Worm (Caenorhabditis elegans) whole organism, mixed stage, embryonic: ENCODE data around the gene F39B3.3.
"Not testable (repeated sequence)": the region's sequence is repeated elsewhere in the genome, so short reads cannot be mapped to it uniquely, and the experiment has no call there.

Source experiments
- M03D4.4 ChIP-seq: sonication (generic microtip); optimal IDR thresholded peaks from 2 replicates; lab custom pipeline; 2017; ENCODE audit warnings: mild to moderate bottlenecking, missing genetic modification characterization, missing compliant biosample characterization
- bed-3 ChIP-seq: fragments of 200-800 bp; sonication (Bioruptor generic); optimal IDR thresholded peaks from 3 replicates; lab custom pipeline; 2018; ENCODE audit warnings: mild to moderate bottlenecking, missing genetic modification characterization, moderate library complexity, missing compliant biosample characterization
- blmp-1 ChIP-seq: fragments of 150-350 bp; optimal IDR thresholded peaks from 2 replicates; lab custom pipeline; 2014; ENCODE audit warnings: missing biosample characterization, missing genetic modification characterization
- ceh-39 ChIP-seq: fragments of 150-350 bp; optimal IDR thresholded peaks from 2 replicates; lab custom pipeline; 2014; ENCODE audit warnings: missing biosample characterization, missing genetic modification characterization
- ceh-43 ChIP-seq: fragments of 200-800 bp; sonication (Bioruptor generic); optimal IDR thresholded peaks from 2 replicates; lab custom pipeline; 2018; ENCODE audit warnings: mild to moderate bottlenecking, missing genetic modification characterization, moderate library complexity, missing compliant biosample characterization
- ceh-83 ChIP-seq: fragments of 200-800 bp; sonication (Bioruptor generic); optimal IDR thresholded peaks from 2 replicates; lab custom pipeline; 2018; ENCODE audit warnings: mild to moderate bottlenecking, missing genetic modification characterization, missing compliant biosample characterization
- ces-1 ChIP-seq: fragments of 150-350 bp; optimal IDR thresholded peaks from 2 replicates; lab custom pipeline; 2014; ENCODE audit warnings: missing biosample characterization, missing genetic modification reagents, missing genetic modification characterization
- cnd-1 ChIP-seq: fragments of 200-800 bp; sonication (Bioruptor generic); optimal IDR thresholded peaks from 2 replicates; lab custom pipeline; 2018; ENCODE audit warnings: mild to moderate bottlenecking, missing genetic modification characterization, missing compliant biosample characterization
- elt-1 ChIP-seq: sonication (generic microtip); optimal IDR thresholded peaks from 2 replicates; lab custom pipeline; 2017; ENCODE audit warnings: missing genetic modification characterization, mild to moderate bottlenecking, missing compliant biosample characterization, antibody characterized with exemption, moderate library complexity, borderline replicate concordance; ENCODE audit not compliant: insufficient read depth
- elt-3 ChIP-seq: fragments of 150-350 bp; optimal IDR thresholded peaks from 2 replicates; lab custom pipeline; 2014; ENCODE audit warnings: missing biosample characterization, missing genetic modification characterization
- flh-1 ChIP-seq: fragments of 200-800 bp; sonication (Bioruptor generic); optimal IDR thresholded peaks from 2 replicates; lab custom pipeline; 2018; ENCODE audit warnings: mild to moderate bottlenecking, missing genetic modification characterization, moderate library complexity, missing compliant biosample characterization
- ham-2 ChIP-seq: fragments of 200-800 bp; sonication (Bioruptor generic); optimal IDR thresholded peaks from 2 replicates; lab custom pipeline; 2018; ENCODE audit warnings: mild to moderate bottlenecking, missing genetic modification characterization, missing compliant biosample characterization
- hlh-1 ChIP-seq: fragments of 150-350 bp; optimal IDR thresholded peaks from 2 replicates; lab custom pipeline; 2014; ENCODE audit warnings: missing biosample characterization, missing genetic modification reagents, missing genetic modification characterization
- lin-13 ChIP-seq: fragments of 150-350 bp; optimal IDR thresholded peaks from 2 replicates; lab custom pipeline; 2014; ENCODE audit warnings: missing biosample characterization, missing genetic modification characterization
- lin-32 ChIP-seq: fragments of 200-800 bp; sonication (Bioruptor generic); optimal IDR thresholded peaks from 2 replicates; lab custom pipeline; 2018; ENCODE audit warnings: mild to moderate bottlenecking, missing genetic modification characterization, missing compliant biosample characterization
- lsy-2 ChIP-seq: fragments of 150-350 bp; optimal IDR thresholded peaks from 2 replicates; lab custom pipeline; 2014; ENCODE audit warnings: missing biosample characterization, missing genetic modification characterization
- mep-1 ChIP-seq: fragments of 150-350 bp; optimal IDR thresholded peaks from 2 replicates; lab custom pipeline; 2017; ENCODE audit warnings: missing biosample characterization, missing genetic modification reagents, missing genetic modification characterization, inconsistent platforms
- mls-2 ChIP-seq: sonication (generic microtip); optimal IDR thresholded peaks from 2 replicates; lab custom pipeline; 2016; ENCODE audit warnings: mild to moderate bottlenecking, missing genetic modification characterization, moderate library complexity, missing compliant biosample characterization
- nhr-12 ChIP-seq: fragments of 150-350 bp; optimal IDR thresholded peaks from 2 replicates; lab custom pipeline; 2014; ENCODE audit warnings: missing biosample characterization, missing genetic modification characterization
- nhr-2 ChIP-seq: fragments of 150-350 bp; optimal IDR thresholded peaks from 2 replicates; lab custom pipeline; 2014; ENCODE audit warnings: missing biosample characterization, missing genetic modification characterization
- nhr-237 ChIP-seq: fragments of 150-350 bp; optimal IDR thresholded peaks from 2 replicates; lab custom pipeline; 2014; ENCODE audit warnings: missing biosample characterization, missing genetic modification characterization
- nhr-28 ChIP-seq: fragments of 150-350 bp; optimal IDR thresholded peaks from 2 replicates; lab custom pipeline; 2014; ENCODE audit warnings: missing biosample characterization, missing genetic modification characterization
- nhr-76 ChIP-seq: sonication (generic microtip); optimal IDR thresholded peaks from 2 replicates; lab custom pipeline; 2017; ENCODE audit warnings: missing biosample characterization, missing genetic modification characterization
- pha-4 ChIP-seq: fragments of 150-350 bp; optimal IDR thresholded peaks from 2 replicates; lab custom pipeline; 2018; ENCODE audit warnings: missing biosample characterization, missing genetic modification reagents, missing genetic modification characterization
- sem-2 ChIP-seq: fragments of 200-800 bp; sonication (Bioruptor generic); optimal IDR thresholded peaks from 2 replicates; lab custom pipeline; 2018; ENCODE audit warnings: mild to moderate bottlenecking, missing genetic modification characterization, missing compliant biosample characterization
- sptf-1 ChIP-seq: sonication (generic microtip); optimal IDR thresholded peaks from 2 replicates; lab custom pipeline; 2017; ENCODE audit warnings: mild to moderate bottlenecking, missing genetic modification characterization, moderate library complexity, missing compliant biosample characterization
- unc-120 ChIP-seq: sonication (generic microtip); optimal IDR thresholded peaks from 2 replicates; lab custom pipeline; 2017; ENCODE audit warnings: missing genetic modification characterization, missing compliant biosample characterization; ENCODE audit not compliant: poor library complexity, severe bottlenecking
- unc-39 ChIP-seq: fragments of 150-350 bp; optimal IDR thresholded peaks from 2 replicates; lab custom pipeline; 2014; ENCODE audit warnings: missing biosample characterization, missing genetic modification characterization
- unc-62 ChIP-seq: fragments of 150-350 bp; optimal IDR thresholded peaks from 2 replicates; lab custom pipeline; 2014; ENCODE audit warnings: missing biosample characterization, missing genetic modification reagents, missing genetic modification characterization
- zip-8 ChIP-seq: fragments of 150-350 bp; optimal IDR thresholded peaks from 2 replicates; lab custom pipeline; 2014; ENCODE audit warnings: missing biosample characterization, missing genetic modification characterization
- ztf-11 ChIP-seq: fragments of 150-350 bp; optimal IDR thresholded peaks from 2 replicates; lab custom pipeline; 2014; ENCODE audit warnings: missing biosample characterization, missing genetic modification characterization

F39B3.3 gene

DNA sequence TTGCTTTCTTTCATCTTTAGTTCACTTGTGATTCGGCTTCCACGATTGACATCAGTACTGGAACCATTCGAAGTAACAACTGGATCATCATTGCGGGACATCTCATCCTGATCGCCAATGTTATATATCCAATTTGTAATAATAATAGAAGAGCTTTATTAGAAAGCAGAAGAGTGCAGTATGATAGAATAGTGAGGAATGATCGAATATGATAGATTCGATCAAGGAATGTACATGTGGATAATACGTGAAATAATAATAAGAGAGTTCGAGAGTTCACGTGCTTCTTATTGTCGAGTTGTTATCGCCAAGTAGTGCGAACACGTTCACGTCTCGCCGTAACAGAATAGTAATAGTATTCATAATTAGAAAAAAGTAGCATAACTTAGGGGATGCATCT lies at the start of gene F39B3.3:
TSS of gene F39B3.3 (minus strand) at position 101 of the 400 bp plus-strand sequence.
- not testable (repeated sequence) for TF ChIP-seq nhr-76 (tag; lab: Kevin White, UChicago); elt-3 (tag; lab: Kevin White, UChicago); ceh-83 (GFP tag; lab: Kevin White, UChicago)

DNA sequence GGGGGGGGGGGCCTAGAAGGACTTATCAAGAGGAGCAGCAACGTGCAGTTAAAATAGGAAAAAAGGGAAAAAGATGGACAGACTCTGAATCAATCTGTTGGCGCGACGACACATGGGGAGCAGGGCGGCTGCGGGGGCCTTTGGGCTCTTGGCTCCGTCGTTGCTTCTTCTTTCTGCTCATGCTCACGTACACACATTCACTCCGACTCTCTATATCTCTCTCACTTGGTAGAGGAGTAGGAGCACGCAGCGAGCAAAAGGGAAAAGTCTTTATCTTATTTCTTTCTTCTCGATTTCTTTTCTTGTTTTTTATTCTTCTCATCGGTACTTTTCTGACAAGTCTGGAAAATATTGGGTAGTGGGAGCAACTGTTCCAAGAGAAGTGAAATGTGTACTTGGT lies 49.4 kb upstream of the F39B3.3 start:
- TF ChIP-seq cnd-1 (tag; lab: Kevin White, UChicago) (no peak), blmp-1 (tag; lab: Kevin White, UChicago) (no peak), ceh-39 (tag; lab: Kevin White, UChicago) (no peak), hlh-1 (tag; lab: Kevin White, UChicago) (no peak), ceh-43 (GFP tag; lab: Kevin White, UChicago) (no peak), nhr-28 (no peak), ceh-83 (GFP tag; lab: Kevin White, UChicago) (no peak), elt-3 (tag; lab: Kevin White, UChicago) (no peak), ces-1 (GFP tag; lab: Kevin White, UChicago) (peak; percentile 46), elt-1 (tag; lab: Kevin White, UChicago) (no peak), ham-2 (GFP tag; lab: Kevin White, UChicago) (no peak), nhr-12 (no peak), sptf-1 (tag; lab: Kevin White, UChicago) (peak; percentile 29), lin-32 (GFP tag; lab: Kevin White, UChicago) (no peak), bed-3 (GFP tag; lab: Kevin White, UChicago) (no peak), M03D4.4 (tag; lab: Kevin White, UChicago) (no peak), unc-62 (GFP tag; lab: Kevin White, UChicago) (no peak), pha-4 (tag; lab: Kevin White, UChicago) (no peak), mep-1 (no peak), unc-120 (tag; lab: Kevin White, UChicago) (peak; percentile 22), lin-13 (no peak)

- TF ChIP-seq nhr-2 (tag; lab: Kevin White, UChicago): no peak
- TF ChIP-seq nhr-28: no peak
- TF ChIP-seq ceh-83 (GFP tag; lab: Kevin White, UChicago): no peak
- TF ChIP-seq bed-3 (GFP tag; lab: Kevin White, UChicago): no peak
- no peak for TF ChIP-seq elt-1 (tag; lab: Kevin White, UChicago)
- no peak for TF ChIP-seq ham-2 (GFP tag; lab: Kevin White, UChicago)
- no peak for TF ChIP-seq ztf-11 (tag; lab: Kevin White, UChicago)
- no peak for TF ChIP-seq ces-1 (GFP tag; lab: Kevin White, UChicago)
- no peak for TF ChIP-seq nhr-76 (tag; lab: Kevin White, UChicago)
- TF ChIP-seq flh-1 (GFP tag; lab: Kevin White, UChicago): no peak
- no peak for TF ChIP-seq ceh-39 (tag; lab: Kevin White, UChicago)
- TF ChIP-seq, all 35 proteins: peak for 0
Measured at ce11 chrX:17627923-17628322, 49.0 kb upstream of the F39B3.3 start.

DNA sequence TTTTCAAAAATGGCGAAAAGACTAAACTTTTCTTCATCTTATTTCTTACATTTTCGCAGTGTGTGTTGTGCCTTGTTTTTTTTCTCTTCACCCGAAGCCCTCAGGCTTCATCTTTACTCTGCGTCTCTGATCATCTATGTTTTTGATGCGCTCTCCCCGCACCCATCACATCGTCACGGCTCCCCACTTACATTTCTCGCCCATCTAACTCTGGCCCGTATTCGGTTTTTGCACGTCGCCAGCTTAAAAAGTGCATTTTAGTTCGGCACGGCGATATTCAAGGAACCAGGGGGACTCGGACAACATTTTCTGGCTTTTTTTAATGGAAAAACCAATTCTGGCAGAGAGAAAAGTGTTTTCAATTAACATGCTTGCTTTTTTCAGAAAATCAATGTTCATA lies 48.5 kb upstream of the F39B3.3 start:
- no peak for TF ChIP-seq zip-8 (tag; lab: Kevin White, UChicago)
- TF ChIP-seq ceh-43 (GFP tag; lab: Kevin White, UChicago): no peak
- TF ChIP-seq ces-1 (GFP tag; lab: Kevin White, UChicago): no peak
- TF ChIP-seq mls-2 (tag; lab: Kevin White, UChicago): no peak
- TF ChIP-seq lsy-2 (tag; lab: Kevin White, UChicago): no peak
- no peak for TF ChIP-seq nhr-237 (tag; lab: Kevin White, UChicago)
- no peak for TF ChIP-seq unc-39 (tag; lab: Kevin White, UChicago)
- TF ChIP-seq unc-120 (tag; lab: Kevin White, UChicago): no peak
- TF ChIP-seq sem-2 (GFP tag; lab: Kevin White, UChicago): no peak
- TF ChIP-seq lin-13: no peak
- no peak for TF ChIP-seq sptf-1 (tag; lab: Kevin White, UChicago)
- no peak for TF ChIP-seq blmp-1 (tag; lab: Kevin White, UChicago)
- TF ChIP-seq nhr-2 (tag; lab: Kevin White, UChicago): no peak
- no peak for TF ChIP-seq ceh-39 (tag; lab: Kevin White, UChicago)
- no peak for TF ChIP-seq nhr-28
- TF ChIP-seq, all 35 proteins: peak for 0
